Fruit fly (Drosophila melanogaster) whole organism, larva: ENCODE results near the gene CG1622.

Experiments
- noc ChIP-seq: fragments of 200-800 bp; sonication (Bioruptor generic); optimal IDR thresholded peaks from 3 replicates; lab custom pipeline; 2019; ENCODE audit warnings: missing biosample characterization, mild to moderate bottlenecking, missing genetic modification characterization, moderate library complexity

Gene CG1622

dm6 chrX:13302615-13303526 lies 6.0 kb downstream of the CG1622 start:
- TF ChIP-seq noc (tag; lab: Kevin White, UChicago) = no peak

DNA sequence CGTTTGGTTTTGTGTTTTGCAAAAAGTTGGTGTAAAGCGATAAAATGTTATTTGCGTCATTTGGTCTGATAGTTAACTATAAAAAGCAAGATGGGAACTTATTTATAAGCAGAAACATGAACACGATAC lies 6.5 kb downstream of the CG1622 start, which contains the start of gene IP3K2:
Gene IP3K2 (plus strand): TSS at position 107 of the 129 bp plus-strand sequence.
- TF ChIP-seq noc (tag; lab: Kevin White, UChicago) = no peak

- no peak for TF ChIP-seq noc (tag; lab: Kevin White, UChicago)
These were observed 7.1 kb downstream of the CG1622 start for dm6 chrX:13303656-13304647.

dm6 chrX:13305323-13305722 lies 8.4 kb downstream of the CG1622 start:
- TF ChIP-seq noc (tag; lab: Kevin White, UChicago) = no peak

DNA sequence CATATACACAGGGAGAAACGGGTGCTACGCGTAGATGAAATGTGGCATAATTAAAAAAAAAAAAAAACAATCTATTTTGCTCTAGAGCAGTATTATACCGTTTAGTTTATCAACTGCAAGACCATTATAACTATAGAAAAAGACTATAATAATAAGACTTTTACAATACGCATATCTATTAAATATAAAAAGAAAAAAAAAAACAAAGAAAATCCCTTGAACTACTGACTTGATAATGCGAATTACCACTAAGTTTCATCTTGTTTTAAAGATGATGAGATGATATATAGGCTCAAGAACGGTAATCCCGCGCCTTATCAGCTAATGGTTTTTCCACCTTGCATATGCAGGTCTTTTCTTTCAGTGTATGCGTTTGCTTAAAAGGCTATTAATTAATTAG lies 10.3 kb downstream of the CG1622 start:
- peak; percentile 14 for TF ChIP-seq noc (tag; lab: Kevin White, UChicago)

DNA sequence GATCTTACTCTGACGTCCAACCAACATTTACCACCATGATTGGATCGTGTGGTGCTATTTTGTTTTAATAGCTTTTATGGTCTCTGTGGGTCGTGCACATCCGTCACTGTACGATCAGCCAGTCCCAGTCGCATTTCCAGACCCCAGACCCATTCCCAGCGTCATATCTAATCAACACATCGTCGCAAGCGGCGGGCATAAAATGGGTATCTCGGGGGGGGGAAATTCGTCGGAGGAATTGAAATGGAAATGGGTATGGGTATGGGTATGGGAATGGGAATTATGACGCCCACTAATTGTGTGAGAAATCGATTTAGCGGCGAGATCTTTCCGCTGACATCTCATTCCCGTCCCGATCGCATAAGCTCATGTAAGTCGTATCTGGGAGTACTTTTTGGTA lies 13.9 kb downstream of the CG1622 start:
- TF ChIP-seq noc (tag; lab: Kevin White, UChicago) = no peak

DNA sequence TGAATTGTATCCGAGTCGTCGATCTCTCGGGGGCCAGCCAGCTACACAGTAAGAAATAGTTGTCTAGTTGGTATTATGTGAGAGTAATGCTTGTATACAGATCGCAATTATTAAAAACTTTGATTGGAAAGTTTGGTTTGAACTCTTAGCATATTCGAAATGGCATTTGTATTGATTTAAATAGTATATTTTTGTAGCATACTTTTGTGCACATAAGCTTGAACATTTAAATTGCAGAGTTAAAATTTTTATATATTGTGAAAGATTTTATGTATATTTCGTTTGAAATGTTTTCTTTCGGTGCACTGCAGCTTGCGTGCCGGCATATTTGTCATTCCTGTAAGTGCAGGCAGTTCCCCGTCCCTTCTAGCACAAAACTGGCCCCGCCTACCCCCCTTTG lies 15.3 kb downstream of the CG1622 start:
- no peak for TF ChIP-seq noc (tag; lab: Kevin White, UChicago)

dm6 chrX:13313133-13313532 lies 16.3 kb downstream of the CG1622 start:
- TF ChIP-seq noc (tag; lab: Kevin White, UChicago) = no peak

- TF ChIP-seq noc (tag; lab: Kevin White, UChicago) = no peak
These were observed 17.4 kb downstream of the CG1622 start for dm6 chrX:13314323-13314722.

dm6 chrX:13314789-13315462 lies 18.0 kb downstream of the CG1622 start:
- no peak for TF ChIP-seq noc (tag; lab: Kevin White, UChicago)

- TF ChIP-seq noc (tag; lab: Kevin White, UChicago) = no peak
These were observed 18.6 kb downstream of the CG1622 start for dm6 chrX:13315463-13315817.

- peak; percentile 72 for TF ChIP-seq noc (tag; lab: Kevin White, UChicago)
These were observed 22.5 kb downstream of the CG1622 start for dm6 chrX:13319376-13319883.

DNA sequence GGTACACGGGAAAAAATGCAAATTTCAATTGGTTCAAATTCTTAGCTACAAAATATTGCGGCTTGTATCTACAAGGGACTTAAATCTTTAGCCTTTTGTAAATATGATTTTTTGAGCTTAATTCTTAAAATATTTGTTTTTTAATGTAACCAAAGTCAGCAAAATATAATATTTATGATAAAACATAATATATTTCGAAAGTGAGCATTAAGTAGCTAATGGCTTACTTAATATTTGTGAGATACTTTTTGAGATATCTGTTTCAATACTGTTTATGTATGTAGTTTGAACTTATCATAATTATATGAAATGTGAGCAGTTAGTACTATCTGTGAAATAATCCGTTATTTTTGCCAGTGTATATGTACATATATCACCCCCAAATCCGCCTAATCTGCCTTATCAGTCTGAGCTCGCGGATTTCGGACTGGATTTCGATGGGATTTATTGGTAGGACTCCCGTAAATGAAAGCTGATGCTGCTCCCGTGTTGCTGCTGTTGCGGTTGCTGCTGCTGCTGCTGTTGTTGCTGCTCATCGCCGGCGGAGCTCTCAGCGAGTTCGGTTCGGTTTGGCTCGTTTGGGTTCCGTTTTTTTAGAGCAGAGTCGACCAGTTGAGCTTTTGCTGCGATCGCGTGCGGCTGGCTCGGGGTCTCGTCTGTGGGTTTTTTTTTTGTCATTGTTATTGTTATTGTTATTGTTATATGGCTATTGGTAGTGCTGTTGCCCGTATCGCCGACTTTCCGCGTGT lies 24.0 kb downstream of the CG1622 start:
- peak; percentile 76 for TF ChIP-seq noc (tag; lab: Kevin White, UChicago)

DNA sequence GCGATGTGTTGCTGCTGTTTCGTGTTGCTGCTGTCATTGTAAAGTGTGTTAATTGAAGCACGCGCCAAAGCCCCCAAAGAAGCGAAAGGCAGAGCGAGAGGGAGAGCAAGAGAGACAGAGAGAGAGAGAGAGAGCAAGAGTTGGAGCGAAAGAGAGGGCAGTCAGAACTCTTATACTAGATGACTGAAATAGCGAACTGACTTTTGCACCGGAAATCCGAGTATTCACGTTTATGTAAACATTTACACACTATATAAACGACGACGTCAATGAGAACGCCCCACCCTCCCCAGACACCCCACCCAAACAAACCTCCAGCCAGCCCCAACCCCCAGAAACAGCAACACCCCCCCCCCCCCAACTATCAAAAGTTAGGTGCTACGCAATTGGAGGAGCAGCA lies 25.5 kb downstream of the CG1622 start:
- no peak for TF ChIP-seq noc (tag; lab: Kevin White, UChicago)

DNA sequence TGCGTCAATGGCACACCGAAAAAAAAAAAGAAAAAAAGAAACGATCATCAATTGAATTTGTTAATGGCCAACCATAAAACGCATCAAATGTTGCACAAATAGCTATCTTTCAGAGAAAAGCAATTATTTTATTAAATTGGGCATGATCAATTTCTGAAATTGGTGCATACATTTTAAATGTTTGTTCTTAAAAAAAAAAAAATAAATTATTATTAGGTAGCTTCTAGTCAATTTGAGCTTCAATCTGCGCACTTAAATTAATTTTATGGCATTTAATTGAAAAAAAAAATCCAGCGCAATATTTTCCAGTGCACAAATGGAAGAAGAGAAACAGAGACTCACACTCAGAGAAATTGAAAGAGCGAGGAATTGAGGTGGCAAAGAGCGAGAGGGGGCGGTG lies 26.2 kb downstream of the CG1622 start:
- TF ChIP-seq noc (tag; lab: Kevin White, UChicago) = peak; percentile 43
